Fruit fly (Drosophila melanogaster) whole organism, prepupa: Measurements from ENCODE around the gene Iml1.
A peak's percentile ranks its signal among the peaks of the same experiment; 100 is the strongest.

Experiments used
- Blimp-1 ChIP-seq: fragments of 200-800 bp; sonication (Bioruptor generic); optimal IDR thresholded peaks from 3 replicates; lab custom pipeline; 2017; ENCODE audit warnings: missing biosample characterization, missing genetic modification characterization, mild to moderate bottlenecking, moderate library complexity, missing genetic modification reagents
- CG10631 ChIP-seq: fragments of 200-800 bp; sonication (Bioruptor generic); optimal IDR thresholded peaks from 2 replicates; lab custom pipeline; 2016; ENCODE audit warnings: missing biosample characterization, missing genetic modification characterization
- CG10669 ChIP-seq: fragments of 200-800 bp; sonication (Bioruptor generic); optimal IDR thresholded peaks from 3 replicates; lab custom pipeline; 2018; ENCODE audit warnings: missing biosample characterization, mild to moderate bottlenecking, missing genetic modification characterization, moderate library complexity
- CG11294 ChIP-seq: fragments of 200-800 bp; sonication (Bioruptor generic); IDR thresholded peaks from 2 replicates; pipeline ENCODE4 v1.3.6; 2022; ENCODE audit warnings: missing biosample characterization, missing genetic modification characterization
- CG11902 ChIP-seq: fragments of 200-800 bp; sonication (Bioruptor generic); optimal IDR thresholded peaks from 3 replicates; lab custom pipeline; 2016; ENCODE audit warnings: missing biosample characterization, missing genetic modification characterization
- CG15336 ChIP-seq: fragments of 200-800 bp; sonication (Bioruptor generic); IDR thresholded peaks from 2 replicates; pipeline ENCODE4 v1.3.6; 2022; ENCODE audit warnings: missing biosample characterization, missing genetic modification characterization
- CG1621 ChIP-seq: fragments of 200-800 bp; sonication (Bioruptor generic); optimal IDR thresholded peaks from 3 replicates; lab custom pipeline; 2018; ENCODE audit warnings: missing biosample characterization, mild to moderate bottlenecking, missing genetic modification characterization
- CG16779 ChIP-seq: fragments of 200-800 bp; sonication (Bioruptor generic); optimal IDR thresholded peaks from 3 replicates; lab custom pipeline; 2017; ENCODE audit warnings: missing biosample characterization, mild to moderate bottlenecking, missing genetic modification characterization
- CG31627 ChIP-seq: fragments of 200-800 bp; sonication (Bioruptor generic); optimal IDR thresholded peaks from 3 replicates; lab custom pipeline; 2016; ENCODE audit warnings: missing biosample characterization, missing genetic modification characterization
- CG32006 ChIP-seq: fragments of 200-800 bp; sonication (Bioruptor generic); optimal IDR thresholded peaks from 3 replicates; lab custom pipeline; 2017; ENCODE audit warnings: missing biosample characterization, mild to moderate bottlenecking, missing genetic modification characterization
- CG34406 ChIP-seq: fragments of 200-800 bp; sonication (Bioruptor generic); optimal IDR thresholded peaks from 3 replicates; lab custom pipeline; 2016; ENCODE audit warnings: missing biosample characterization, missing genetic modification characterization
- CG3919 ChIP-seq: fragments of 200-800 bp; sonication (Bioruptor generic); optimal IDR thresholded peaks from 3 replicates; lab custom pipeline; 2016; ENCODE audit warnings: missing biosample characterization, missing genetic modification characterization
- CG6163 ChIP-seq: fragments of 200-800 bp; sonication (Bioruptor generic); IDR thresholded peaks from 3 replicates; pipeline ENCODE4 v1.3.6; 2022; ENCODE audit warnings: missing biosample characterization, missing genetic modification characterization
- CG6276 ChIP-seq: fragments of 200-800 bp; sonication (Bioruptor generic); optimal IDR thresholded peaks from 2 replicates; lab custom pipeline; 2017; ENCODE audit warnings: missing biosample characterization, mild to moderate bottlenecking, missing genetic modification characterization
- CG6792 ChIP-seq: fragments of 200-800 bp; sonication (Bioruptor generic); optimal IDR thresholded peaks from 3 replicates; lab custom pipeline; 2016; ENCODE audit warnings: missing biosample characterization, missing genetic modification characterization
- CG6808 ChIP-seq: fragments of 200-800 bp; sonication (Bioruptor generic); optimal IDR thresholded peaks from 3 replicates; lab custom pipeline; 2017; ENCODE audit warnings: missing biosample characterization, missing genetic modification characterization, mild to moderate bottlenecking, moderate library complexity, missing genetic modification reagents
- CG6854 ChIP-seq: fragments of 200-800 bp; sonication (Bioruptor generic); optimal IDR thresholded peaks from 2 replicates; lab custom pipeline; 2017; ENCODE audit warnings: missing biosample characterization, mild to moderate bottlenecking, missing genetic modification characterization
- CG7368 ChIP-seq: fragments of 200-800 bp; sonication (Bioruptor generic); optimal IDR thresholded peaks from 3 replicates; lab custom pipeline; 2016; ENCODE audit warnings: missing biosample characterization, missing genetic modification characterization
- CG8119 ChIP-seq: fragments of 200-800 bp; sonication (Bioruptor generic); IDR thresholded peaks from 3 replicates; pipeline ENCODE4 v1.3.6; 2022; ENCODE audit warnings: missing biosample characterization, missing genetic modification characterization
- CG9139 ChIP-seq: fragments of 200-800 bp; sonication (Bioruptor generic); optimal IDR thresholded peaks from 3 replicates; lab custom pipeline; 2017; ENCODE audit warnings: missing biosample characterization, mild to moderate bottlenecking, missing genetic modification characterization
- Eip75B ChIP-seq: fragments of 200-800 bp; sonication (Bioruptor generic); optimal IDR thresholded peaks from 3 replicates; lab custom pipeline; 2016; ENCODE audit warnings: missing biosample characterization, missing genetic modification characterization
- Eip78C ChIP-seq: fragments of 200-800 bp; sonication (Bioruptor generic); peaks from one replicate; lab custom pipeline; 2016; ENCODE audit warnings: missing biosample characterization, missing genetic modification characterization
- Ets21C ChIP-seq: fragments of 200-800 bp; sonication (Bioruptor generic); optimal IDR thresholded peaks from 3 replicates; lab custom pipeline; 2016; ENCODE audit warnings: missing biosample characterization, missing genetic modification characterization
- Ets96B ChIP-seq: fragments of 200-800 bp; optimal IDR thresholded peaks from 2 replicates; lab custom pipeline; 2019; ENCODE audit warnings: missing biosample characterization, mild to moderate bottlenecking, missing genetic modification characterization, moderate library complexity
- Gug ChIP-seq: fragments of 200-800 bp; sonication (Bioruptor generic); IDR thresholded peaks from 2 replicates; pipeline ENCODE4 v1.3.6; 2022; ENCODE audit warnings: missing biosample characterization, missing genetic modification characterization
- Hr38 ChIP-seq: sonication (Bioruptor generic); optimal IDR thresholded peaks from 2 replicates; lab custom pipeline; 2016; ENCODE audit warnings: missing biosample characterization, missing genetic modification characterization
- Hr4 ChIP-seq: fragments of 200-800 bp; sonication (Bioruptor generic); optimal IDR thresholded peaks from 3 replicates; lab custom pipeline; 2016; ENCODE audit warnings: missing biosample characterization, missing genetic modification characterization
- Lpt ChIP-seq: fragments of 200-800 bp; sonication (Bioruptor generic); optimal IDR thresholded peaks from 3 replicates; lab custom pipeline; 2016; ENCODE audit warnings: missing biosample characterization, missing genetic modification characterization
- Met ChIP-seq: fragments of 200-800 bp; sonication (Bioruptor generic); optimal IDR thresholded peaks from 3 replicates; lab custom pipeline; 2016; ENCODE audit warnings: missing biosample characterization, missing genetic modification characterization
- OdsH ChIP-seq: fragments of 200-800 bp; sonication (Bioruptor generic); optimal IDR thresholded peaks from 3 replicates; lab custom pipeline; 2016; ENCODE audit warnings: missing biosample characterization, missing genetic modification characterization
- Smox ChIP-seq: fragments of 200-800 bp; sonication (Bioruptor generic); optimal IDR thresholded peaks from 3 replicates; lab custom pipeline; 2016; ENCODE audit warnings: missing biosample characterization, missing genetic modification characterization
- Sox102F ChIP-seq: fragments of 200-800 bp; sonication (Bioruptor generic); optimal IDR thresholded peaks from 2 replicates; lab custom pipeline; 2016; ENCODE audit warnings: missing biosample characterization, mild to moderate bottlenecking, missing genetic modification characterization
- Sox14 ChIP-seq: fragments of 200-800 bp; sonication (Bioruptor generic); optimal IDR thresholded peaks from 3 replicates; lab custom pipeline; 2016; ENCODE audit warnings: missing biosample characterization, missing genetic modification characterization
- Sox15 ChIP-seq: fragments of 200-800 bp; sonication (Bioruptor generic); optimal IDR thresholded peaks from 3 replicates; lab custom pipeline; 2016; ENCODE audit warnings: missing biosample characterization, missing genetic modification characterization
- achi ChIP-seq: fragments of 200-800 bp; sonication (Bioruptor generic); optimal IDR thresholded peaks from 3 replicates; lab custom pipeline; 2016; ENCODE audit warnings: missing biosample characterization, missing genetic modification characterization
- cyc ChIP-seq: fragments of 200-800 bp; sonication (Bioruptor generic); optimal IDR thresholded peaks from 3 replicates; lab custom pipeline; 2016; ENCODE audit warnings: missing biosample characterization, missing genetic modification characterization
- dac ChIP-seq: fragments of 200-800 bp; sonication (Bioruptor generic); optimal IDR thresholded peaks from 2 replicates; lab custom pipeline; 2017; ENCODE audit warnings: missing biosample characterization, mild to moderate bottlenecking, missing genetic modification characterization
- eg ChIP-seq: fragments of 200-800 bp; sonication (Bioruptor generic); IDR thresholded peaks from 3 replicates; pipeline ENCODE4 v1.3.6; 2022; ENCODE audit warnings: missing biosample characterization, missing genetic modification characterization
- esn ChIP-seq: fragments of 200-800 bp; sonication (Bioruptor generic); optimal IDR thresholded peaks from 2 replicates; lab custom pipeline; 2016; ENCODE audit warnings: missing biosample characterization, mild to moderate bottlenecking, missing genetic modification characterization, moderate library complexity
- fkh ChIP-seq: fragments of 200-800 bp; sonication (Bioruptor generic); optimal IDR thresholded peaks from 3 replicates; lab custom pipeline; 2017; ENCODE audit warnings: missing biosample characterization, mild to moderate bottlenecking, missing genetic modification characterization, moderate library complexity
- lz ChIP-seq: fragments of 200-800 bp; sonication (Bioruptor generic); optimal IDR thresholded peaks from 3 replicates; lab custom pipeline; 2016; ENCODE audit warnings: missing biosample characterization, missing genetic modification characterization
- net ChIP-seq: fragments of 200-800 bp; sonication (Bioruptor generic); optimal IDR thresholded peaks from 3 replicates; lab custom pipeline; 2016; ENCODE audit warnings: missing biosample characterization, missing genetic modification characterization
- pdm3 ChIP-seq: fragments of 200-800 bp; sonication (Bioruptor generic); optimal IDR thresholded peaks from 3 replicates; lab custom pipeline; 2016; ENCODE audit warnings: missing biosample characterization, missing genetic modification characterization
- salr ChIP-seq, 2 experiments: fragments of 200-800 bp; sonication (Bioruptor generic); optimal IDR thresholded peaks; 3 replicates each; lab custom pipeline; 2016 to 2018; ENCODE audit warnings: missing biosample characterization in 2 of 2, missing genetic modification characterization in 2 of 2, mild to moderate bottlenecking in 1 of 2
- spab ChIP-seq: fragments of 200-800 bp; sonication (Bioruptor generic); optimal IDR thresholded peaks from 2 replicates; lab custom pipeline; 2017; ENCODE audit warnings: missing biosample characterization, mild to moderate bottlenecking, missing genetic modification characterization, missing genetic modification reagents
- svp ChIP-seq: fragments of 200-800 bp; sonication (Bioruptor generic); peaks from one replicate; lab custom pipeline; 2016; ENCODE audit warnings: missing biosample characterization, missing genetic modification characterization
- topi ChIP-seq: fragments of 200-800 bp; sonication (Bioruptor generic); optimal IDR thresholded peaks from 3 replicates; lab custom pipeline; 2016; ENCODE audit warnings: missing biosample characterization, missing genetic modification characterization
- vri ChIP-seq: fragments of 200-800 bp; sonication (Bioruptor generic); optimal IDR thresholded peaks from 3 replicates; lab custom pipeline; 2016; ENCODE audit warnings: missing biosample characterization, mild to moderate bottlenecking, missing genetic modification characterization

The Iml1 gene

DNA sequence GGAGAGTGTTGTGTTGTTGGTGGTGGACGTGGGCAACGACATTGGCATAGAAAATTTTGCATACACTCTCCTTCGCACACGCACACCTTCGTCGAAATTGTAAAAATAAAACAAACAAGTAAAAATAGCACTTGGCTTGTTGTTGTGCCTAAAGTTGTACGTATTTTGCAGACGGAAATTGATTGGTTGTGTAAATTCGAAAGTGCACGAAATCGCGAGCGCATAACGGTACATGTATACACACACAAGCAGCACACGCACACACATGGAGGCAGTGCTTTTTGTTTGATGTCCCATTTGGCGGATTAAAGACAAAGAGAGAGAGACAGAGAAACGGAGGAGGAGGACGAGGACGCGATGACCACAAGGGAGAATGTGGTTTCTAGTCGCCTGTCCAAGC is 3.5 kb upstream of the Iml1 start:
- TF ChIP-seq CG6854 (GFP tag; lab: Kevin White, UChicago) (no peak), CG16779 (tag; lab: Kevin White, UChicago) (peak; percentile 33), CG15336 (GFP tag; lab: Robert Waterston, UW) (no peak), CG1621 (tag; lab: Kevin White, UChicago) (no peak), CG9139 (no peak), CG11902 (no peak)

dm6 chr3L:1536487-1537337 is 2.9 kb upstream of the Iml1 start, which contains the start of the genes CG12091 and pns:
TSS of gene CG12091 (minus strand) at chr3L:1536835.
TSS of gene pns (plus strand) at chr3L:1537137.
- TF ChIP-seq Hr38 (GFP tag; lab: Kevin White, UChicago), result no peak
- peak; percentile 65 for TF ChIP-seq lz (GFP tag; lab: Kevin White, UChicago)
- peak; percentile 61 for TF ChIP-seq cyc (GFP tag; lab: Kevin White, UChicago)
- no peak for TF ChIP-seq Smox
- TF ChIP-seq CG34406, result peak; percentile 24
- TF ChIP-seq fkh (GFP tag; lab: Kevin White, UChicago), result peak; percentile 95
- TF ChIP-seq Blimp-1 (GFP tag; lab: Kevin White, UChicago), result no peak
- TF ChIP-seq CG11294, result no peak
- 0 out of 2 replicates have a peak, but pooled peaks have one; percentile 13 for TF ChIP-seq Gug
- TF ChIP-seq net (GFP tag; lab: Kevin White, UChicago), result no peak
- no peak for TF ChIP-seq Sox15 (GFP tag; lab: Kevin White, UChicago)
- no peak for TF ChIP-seq CG1621 (tag; lab: Kevin White, UChicago)
- peak; percentile 33 for TF ChIP-seq CG6792
- TF ChIP-seq CG11902, result peak; percentile 3
- TF ChIP-seq salr (GFP tag; optimal IDR thresholded peaks at IDR 0.05; lab: Kevin White, UChicago), result no peak
- peak; percentile 60 for TF ChIP-seq CG31627 (GFP tag; lab: Kevin White, UChicago)
- TF ChIP-seq achi (GFP tag; lab: Kevin White, UChicago), result no peak
- TF ChIP-seq topi, result peak; percentile 41
- no peak for TF ChIP-seq CG32006 (GFP tag; lab: Kevin White, UChicago)
- no peak for TF ChIP-seq Hr4 (GFP tag; lab: Kevin White, UChicago)
- peak; percentile 54 for TF ChIP-seq CG15336 (GFP tag; lab: Robert Waterston, UW)
- TF ChIP-seq CG6854 (GFP tag; lab: Kevin White, UChicago), result peak; percentile 30
- TF ChIP-seq esn (GFP tag; lab: Kevin White, UChicago), result peak; percentile 63
- TF ChIP-seq svp (GFP tag; lab: Kevin White, UChicago), result peak; percentile 96
- TF ChIP-seq dac (GFP tag; lab: Kevin White, UChicago), result no peak
- no peak for TF ChIP-seq CG6808 (GFP tag; lab: Kevin White, UChicago)
- TF ChIP-seq CG6276 (GFP tag; lab: Kevin White, UChicago), result no peak
- peak; percentile 70 for TF ChIP-seq eg
- peak; percentile 70; the same call in 2 of the 3 replicates for TF ChIP-seq CG6163 (GFP tag; lab: Robert Waterston, UW)
- TF ChIP-seq Lpt, result peak; percentile 21
- peak; percentile 24; the same call in 1 of the 3 replicates for TF ChIP-seq CG8119 (GFP tag; lab: Robert Waterston, UW)
- TF ChIP-seq CG7368, result peak; percentile 39
- TF ChIP-seq spab (GFP tag; lab: Kevin White, UChicago), result no peak
- TF ChIP-seq Sox14, result peak; percentile 44
- TF ChIP-seq Ets21C (GFP tag; lab: Kevin White, UChicago), result no peak
- peak; percentile 23 for TF ChIP-seq vri (GFP tag; lab: Kevin White, UChicago)
- no peak for TF ChIP-seq Sox102F (GFP tag; lab: Kevin White, UChicago)
- peak; percentile 66 for TF ChIP-seq Eip75B
- TF ChIP-seq CG3919, result peak; percentile 64
- no peak for TF ChIP-seq CG9139
- no peak for TF ChIP-seq Met
- TF ChIP-seq Ets96B (tag; lab: Kevin White, UChicago), result peak; percentile 20
- TF ChIP-seq CG10669 (GFP tag; lab: Kevin White, UChicago), result no peak
- TF ChIP-seq pdm3 (GFP tag; lab: Kevin White, UChicago), result no peak
- no peak for TF ChIP-seq OdsH (GFP tag; lab: Kevin White, UChicago)
- peak; percentile 88 for TF ChIP-seq Eip78C (GFP tag; lab: Kevin White, UChicago)
- TF ChIP-seq CG10631 (GFP tag; lab: Kevin White, UChicago), result no peak
